Worm (Caenorhabditis elegans) whole organism, L1 larva: Measurements from ENCODE around the gene ZC513.3.
A peak's percentile ranks its signal among the peaks of the same experiment; 100 is the strongest.

Experiments used
- C04F5.9 ChIP-seq: sonication (generic microtip); optimal IDR thresholded peaks from 2 replicates; lab custom pipeline; 2016; ENCODE audit warnings: missing genetic modification characterization, missing compliant biosample characterization
- C34B4.2 ChIP-seq: sonication (generic microtip); optimal IDR thresholded peaks from 2 replicates; lab custom pipeline; 2017; ENCODE audit warnings: mild to moderate bottlenecking, missing genetic modification characterization, missing compliant biosample characterization
- Y116A8C.19 ChIP-seq: sonication (generic microtip); optimal IDR thresholded peaks from 2 replicates; lab custom pipeline; 2016; ENCODE audit warnings: missing compliant biosample characterization, missing genetic modification characterization, borderline replicate concordance
- alr-1 ChIP-seq: fragments of 200-800 bp; sonication (Bioruptor generic); optimal IDR thresholded peaks from 2 replicates; lab custom pipeline; 2018; ENCODE audit warnings: borderline replicate concordance, mild to moderate bottlenecking, missing genetic modification characterization, missing compliant biosample characterization
- aly-2 ChIP-seq: fragments of 150-350 bp; optimal IDR thresholded peaks from 2 replicates; lab custom pipeline; 2014; ENCODE audit warnings: missing biosample characterization, missing genetic modification characterization
- ama-1 ChIP-seq: fragments of 150-350 bp; optimal IDR thresholded peaks from 2 replicates; lab custom pipeline; 2014
- blmp-1 ChIP-seq: fragments of 150-350 bp; optimal IDR thresholded peaks from 2 replicates; lab custom pipeline; 2014; ENCODE audit warnings: missing biosample characterization, missing genetic modification characterization
- ceh-63 ChIP-seq: fragments of 200-800 bp; sonication (Bioruptor generic); optimal IDR thresholded peaks from 2 replicates; lab custom pipeline; 2018; ENCODE audit warnings: mild to moderate bottlenecking, missing genetic modification characterization, missing compliant biosample characterization
- ceh-82 ChIP-seq, 3 experiments: fragments of 150-350 bp in 1 of 3; sonication (generic microtip) in 2 of 3; optimal IDR thresholded peaks; 2 replicates each; lab custom pipeline; 2014 to 2017; ENCODE audit warnings: missing biosample characterization in 3 of 3, missing genetic modification characterization in 3 of 3
- ceh-90 ChIP-seq: sonication (generic microtip); optimal IDR thresholded peaks from 2 replicates; lab custom pipeline; 2016; ENCODE audit warnings: missing genetic modification characterization, missing compliant biosample characterization
- ces-1 ChIP-seq: fragments of 150-350 bp; optimal IDR thresholded peaks from 2 replicates; lab custom pipeline; 2014; ENCODE audit warnings: missing biosample characterization, missing genetic modification reagents, missing genetic modification characterization
- efl-1 ChIP-seq, 4 experiments: fragments of 150-350 bp; optimal IDR thresholded peaks in 3 of 4; peaks in 1 of 4; 1 replicate in 1 of 4; 2 replicates in 3 of 4; lab custom pipeline; 2014; ENCODE audit warnings: missing biosample characterization in 2 of 4, missing genetic modification characterization in 2 of 4, missing genetic modification reagents in 2 of 4
- efl-3 ChIP-seq: fragments of 200-800 bp; sonication (Bioruptor generic); optimal IDR thresholded peaks from 2 replicates; lab custom pipeline; 2018; ENCODE audit warnings: mild to moderate bottlenecking, missing genetic modification characterization, missing compliant biosample characterization
- egl-13 ChIP-seq: sonication (generic microtip); optimal IDR thresholded peaks from 2 replicates; lab custom pipeline; 2016; ENCODE audit warnings: missing genotype, missing genetic modification reagents, missing genetic modification characterization, missing compliant biosample characterization
- elt-3 ChIP-seq, 6 experiments: fragments of 150-350 bp in 1 of 6; sonication (generic microtip); optimal IDR thresholded peaks; 2 replicates each; lab custom pipeline; 2017 to 2018; ENCODE audit warnings: missing biosample characterization in 6 of 6, missing genetic modification characterization in 6 of 6, inconsistent platforms in 1 of 6
- ets-5 ChIP-seq: fragments of 200-800 bp; sonication (Bioruptor generic); IDR thresholded peaks from 2 replicates; pipeline ENCODE4 v1.3.6; 2022; ENCODE audit warnings: missing genetic modification characterization, missing compliant biosample characterization
- fkh-10 ChIP-seq: sonication (generic microtip); optimal IDR thresholded peaks from 2 replicates; lab custom pipeline; 2017; ENCODE audit warnings: missing biosample characterization, missing genetic modification reagents, missing genetic modification characterization
- fkh-4 ChIP-seq: sonication (generic microtip); optimal IDR thresholded peaks from 2 replicates; lab custom pipeline; 2016; ENCODE audit warnings: missing compliant biosample characterization, missing genetic modification characterization, borderline replicate concordance
- fkh-8 ChIP-seq: sonication (generic microtip); optimal IDR thresholded peaks from 2 replicates; lab custom pipeline; 2016; ENCODE audit warnings: mild to moderate bottlenecking, missing genetic modification characterization, missing compliant biosample characterization
- hlh-4 ChIP-seq: sonication (generic microtip); optimal IDR thresholded peaks from 2 replicates; lab custom pipeline; 2016; ENCODE audit warnings: mild to moderate bottlenecking, missing genetic modification characterization, missing compliant biosample characterization
- isw-1 ChIP-seq: fragments of 200-800 bp; sonication (Bioruptor generic); IDR thresholded peaks from 2 replicates; pipeline ENCODE4 v1.3.6; 2022; ENCODE audit warnings: missing genetic modification characterization, missing compliant biosample characterization
- lin-13 ChIP-seq: fragments of 150-350 bp; optimal IDR thresholded peaks from 2 replicates; lab custom pipeline; 2014; ENCODE audit warnings: missing biosample characterization, missing genetic modification reagents, missing genetic modification characterization
- lin-15B ChIP-seq: fragments of 150-350 bp; sonication (generic microtip); optimal IDR thresholded peaks from 3 replicates; lab custom pipeline; 2014; ENCODE audit warnings: missing biosample characterization, missing genetic modification characterization
- lin-35 ChIP-seq, 2 experiments: fragments of 150-350 bp; optimal IDR thresholded peaks; 2 replicates each; lab custom pipeline; 2014; ENCODE audit warnings: missing biosample characterization in 2 of 2, missing genetic modification characterization in 2 of 2, missing genetic modification reagents in 2 of 2
- lin-39 ChIP-seq: fragments of 150-350 bp; optimal IDR thresholded peaks from 2 replicates; lab custom pipeline; 2014; ENCODE audit warnings: missing biosample characterization, missing genetic modification reagents, missing genetic modification characterization
- lsy-2 ChIP-seq, 2 experiments: fragments of 150-350 bp; optimal IDR thresholded peaks; 2 replicates each; lab custom pipeline; 2014; ENCODE audit warnings: missing biosample characterization in 2 of 2, missing genetic modification characterization in 2 of 2
- mdl-1 ChIP-seq, 2 experiments: fragments of 150-350 bp; optimal IDR thresholded peaks; 2 replicates each; lab custom pipeline; 2014 to 2017; ENCODE audit warnings: missing biosample characterization in 2 of 2, missing genetic modification characterization in 2 of 2, inconsistent platforms in 1 of 2
- mep-1 ChIP-seq: fragments of 150-350 bp; optimal IDR thresholded peaks from 2 replicates; lab custom pipeline; 2014; ENCODE audit warnings: missing biosample characterization, missing genetic modification characterization
- nhr-11 ChIP-seq: fragments of 150-350 bp; optimal IDR thresholded peaks from 2 replicates; lab custom pipeline; 2014; ENCODE audit warnings: missing biosample characterization, missing genetic modification characterization
- nhr-19 ChIP-seq: fragments of 200-800 bp; sonication (Bioruptor generic); conservative IDR thresholded peaks from 2 replicates; pipeline ENCODE4 v1.3.6; 2022; ENCODE audit warnings: missing genetic modification characterization, missing compliant biosample characterization
- nhr-20 ChIP-seq: sonication (generic microtip); optimal IDR thresholded peaks from 2 replicates; lab custom pipeline; 2016; ENCODE audit warnings: mild to moderate bottlenecking, missing genetic modification characterization, missing compliant biosample characterization
- nhr-237 ChIP-seq: fragments of 150-350 bp; optimal IDR thresholded peaks from 2 replicates; lab custom pipeline; 2014; ENCODE audit warnings: missing biosample characterization, missing genetic modification characterization
- nhr-47 ChIP-seq: sonication (generic microtip); optimal IDR thresholded peaks from 2 replicates; lab custom pipeline; 2016; ENCODE audit warnings: mild to moderate bottlenecking, missing genetic modification characterization, moderate library complexity, missing compliant biosample characterization
- nhr-71 ChIP-seq: sonication (generic microtip); optimal IDR thresholded peaks from 2 replicates; lab custom pipeline; 2016; ENCODE audit warnings: mild to moderate bottlenecking, missing genetic modification characterization, moderate library complexity, missing compliant biosample characterization
- nhr-84 ChIP-seq: sonication (generic microtip); optimal IDR thresholded peaks from 2 replicates; lab custom pipeline; 2017; ENCODE audit warnings: missing biosample characterization, missing genetic modification characterization
- nhr-85 ChIP-seq: sonication (generic microtip); peaks from one replicate; lab custom pipeline; 2016; ENCODE audit warnings: missing genetic modification characterization, inconsistent platforms, missing compliant biosample characterization
- nhr-90 ChIP-seq: sonication (generic microtip); optimal IDR thresholded peaks from 2 replicates; lab custom pipeline; 2016; ENCODE audit warnings: mild to moderate bottlenecking, missing genetic modification characterization, missing compliant biosample characterization; ENCODE audit not compliant: poor library complexity
- pax-3 ChIP-seq: fragments of 200-800 bp; sonication (Bioruptor generic); optimal IDR thresholded peaks from 2 replicates; lab custom pipeline; 2018; ENCODE audit warnings: mild to moderate bottlenecking, missing genetic modification characterization, moderate library complexity, missing compliant biosample characterization
- pqm-1 ChIP-seq: sonication (generic microtip); optimal IDR thresholded peaks from 3 replicates; lab custom pipeline; 2017; ENCODE audit warnings: missing biosample characterization, missing genetic modification characterization
- rnt-1 ChIP-seq: sonication (generic microtip); optimal IDR thresholded peaks from 2 replicates; lab custom pipeline; 2016; ENCODE audit warnings: mild to moderate bottlenecking, missing genetic modification characterization, moderate library complexity, missing compliant biosample characterization
- skn-1 ChIP-seq: fragments of 150-350 bp; optimal IDR thresholded peaks from 2 replicates; lab custom pipeline; 2014; ENCODE audit warnings: missing biosample characterization, missing genetic modification characterization
- snpc-4 ChIP-seq: fragments of 150-350 bp; optimal IDR thresholded peaks from 2 replicates; lab custom pipeline; 2014; ENCODE audit warnings: missing biosample characterization, missing genetic modification characterization
- snu-23 ChIP-seq: sonication (generic microtip); optimal IDR thresholded peaks from 2 replicates; lab custom pipeline; 2016; ENCODE audit warnings: missing genetic modification characterization, missing compliant biosample characterization
- sup-37 ChIP-seq: fragments of 200-800 bp; sonication (Bioruptor generic); optimal IDR thresholded peaks from 2 replicates; lab custom pipeline; 2018; ENCODE audit warnings: mild to moderate bottlenecking, missing genetic modification characterization, missing compliant biosample characterization
- swsn-7 ChIP-seq: sonication (generic microtip); optimal IDR thresholded peaks from 2 replicates; lab custom pipeline; 2016; ENCODE audit warnings: missing genetic modification characterization, missing compliant biosample characterization
- tbx-2 ChIP-seq: sonication (generic microtip); optimal IDR thresholded peaks from 2 replicates; lab custom pipeline; 2016; ENCODE audit warnings: missing genetic modification characterization, missing compliant biosample characterization
- tlp-1 ChIP-seq: fragments of 150-350 bp; optimal IDR thresholded peaks from 2 replicates; lab custom pipeline; 2014; ENCODE audit warnings: missing biosample characterization, missing genetic modification characterization
- unc-130 ChIP-seq: fragments of 150-350 bp; optimal IDR thresholded peaks from 2 replicates; lab custom pipeline; 2017; ENCODE audit warnings: missing biosample characterization, missing genetic modification characterization, inconsistent platforms
- unc-62 ChIP-seq: fragments of 150-350 bp; optimal IDR thresholded peaks from 2 replicates; lab custom pipeline; 2014; ENCODE audit warnings: missing biosample characterization, missing genetic modification reagents, missing genetic modification characterization
- vab-15 ChIP-seq: sonication (generic microtip); optimal IDR thresholded peaks from 2 replicates; lab custom pipeline; 2017; ENCODE audit warnings: missing genotype, mild to moderate bottlenecking, missing genetic modification characterization, missing compliant biosample characterization
- xbp-1 ChIP-seq: sonication (generic microtip); optimal IDR thresholded peaks from 2 replicates; lab custom pipeline; 2016; ENCODE audit warnings: missing genetic modification characterization, missing compliant biosample characterization
- zag-1 ChIP-seq: fragments of 150-350 bp; optimal IDR thresholded peaks from 2 replicates; lab custom pipeline; 2014; ENCODE audit warnings: missing biosample characterization, missing genetic modification characterization
- zip-4 ChIP-seq: fragments of 200-800 bp; sonication (Bioruptor generic); optimal IDR thresholded peaks from 2 replicates; lab custom pipeline; 2018; ENCODE audit warnings: mild to moderate bottlenecking, missing genetic modification characterization, moderate library complexity, missing compliant biosample characterization
- ztf-4 ChIP-seq: fragments of 150-350 bp; optimal IDR thresholded peaks from 2 replicates; lab custom pipeline; 2014; ENCODE audit warnings: missing biosample characterization, missing genetic modification characterization

ZC513.3 gene

DNA sequence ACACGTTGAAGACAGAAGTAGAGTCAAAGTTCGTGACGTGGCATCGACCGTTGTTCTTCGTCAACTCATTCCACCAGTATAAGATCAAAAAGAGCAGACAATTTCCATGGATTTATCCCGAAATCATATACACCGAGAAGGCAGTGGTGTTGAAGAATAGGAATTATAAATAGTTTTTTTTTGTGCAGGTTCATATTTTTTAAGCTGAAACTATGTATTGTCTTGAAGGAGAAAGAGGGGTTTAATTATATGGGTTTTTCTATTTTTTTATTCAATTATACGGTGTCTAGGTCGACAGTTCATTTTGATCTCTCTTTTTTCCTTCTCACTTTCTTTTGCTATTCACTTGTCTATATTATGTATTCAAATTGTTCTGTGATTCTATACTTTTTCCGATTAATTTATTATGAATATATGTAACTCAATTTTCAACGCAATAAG lies 7.7 kb upstream of the ZC513.3 start:
- peak; percentile 48 for TF ChIP-seq nhr-20 (tag; lab: Kevin White, UChicago)
- no peak for TF ChIP-seq C34B4.2 (tag; lab: Kevin White, UChicago)
- TF ChIP-seq fkh-8 (tag; lab: Kevin White, UChicago): no peak
- TF ChIP-seq fkh-4 (tag; lab: Kevin White, UChicago): no peak
- no peak for TF ChIP-seq fkh-10
- TF ChIP-seq sup-37 (GFP tag; lab: Kevin White, UChicago): no peak
- TF ChIP-seq nhr-90 (tag; lab: Kevin White, UChicago): peak; percentile 66
- TF ChIP-seq lin-13: no peak
- no peak for TF ChIP-seq ama-1 (lab: Kevin White, UChicago)
- TF ChIP-seq ceh-90 (tag; lab: Kevin White, UChicago): no peak
- TF ChIP-seq alr-1 (tag; lab: Kevin White, UChicago): no peak
- TF ChIP-seq efl-3 (GFP tag; lab: Kevin White, UChicago): no peak
- no peak for TF ChIP-seq hlh-4 (tag; lab: Kevin White, UChicago)
- peak; percentile 46 for TF ChIP-seq snu-23 (GFP tag; lab: Kevin White, UChicago)
- no peak for TF ChIP-seq Y116A8C.19 (tag; lab: Kevin White, UChicago)
- peak; percentile 77 for TF ChIP-seq nhr-85 (tag; lab: Kevin White, UChicago)
- no peak for TF ChIP-seq nhr-11
- TF ChIP-seq tlp-1 (tag; lab: Kevin White, UChicago): no peak
- no peak for TF ChIP-seq vab-15
- no peak for TF ChIP-seq snpc-4 (tag; lab: Kevin White, UChicago)
- TF ChIP-seq swsn-7 (tag; lab: Kevin White, UChicago): peak; percentile 13
- TF ChIP-seq xbp-1: no peak
- no peak for TF ChIP-seq unc-130 (tag; lab: Kevin White, UChicago)
- no peak for TF ChIP-seq isw-1 (GFP tag; lab: Robert Waterston, UW)
- no peak for TF ChIP-seq zip-4 (GFP tag; lab: Kevin White, UChicago)
- TF ChIP-seq ztf-4 (tag; lab: Kevin White, UChicago): peak; percentile 72
- TF ChIP-seq ces-1 (GFP tag; lab: Kevin White, UChicago): no peak
- TF ChIP-seq rnt-1: no peak
- TF ChIP-seq pqm-1 (tag; lab: Kevin White, UChicago): no peak
- TF ChIP-seq nhr-47 (tag; lab: Kevin White, UChicago): peak; percentile 28
- TF ChIP-seq aly-2 (tag; lab: Kevin White, UChicago): no peak
- TF ChIP-seq mdl-1 (tag; optimal IDR thresholded peaks at IDR 0.05; lab: Kevin White, UChicago): no peak
- no peak for TF ChIP-seq pax-3 (tag; lab: Kevin White, UChicago)
- no peak for TF ChIP-seq ceh-63 (GFP tag; lab: Kevin White, UChicago)
- no peak for TF ChIP-seq ets-5 (GFP tag; lab: Robert Waterston, UW)
- TF ChIP-seq lin-39 (tag; lab: Kevin White, UChicago): no peak
- TF ChIP-seq C04F5.9: no peak
- TF ChIP-seq lsy-2 (tag; optimal IDR thresholded peaks at IDR 0.05; lab: Kevin White, UChicago): peak; percentile 30 to 32
- peak in 1 of 2 experiments; percentile 26 for TF ChIP-seq lin-35 (GFP tag; optimal IDR thresholded peaks at IDR 0.05; lab: Kevin White, UChicago)
- TF ChIP-seq elt-3 (tag; optimal IDR thresholded peaks at IDR 0.05; lab: Kevin White, UChicago): peak in 2 of 6 experiments; percentile 42 to 73
- TF ChIP-seq skn-1 (tag; lab: Kevin White, UChicago): no peak
- no peak for TF ChIP-seq lin-15B
- TF ChIP-seq mep-1 (tag; lab: Kevin White, UChicago): peak; percentile 40
- TF ChIP-seq nhr-84 (tag; lab: Kevin White, UChicago): no peak
- TF ChIP-seq nhr-71 (tag; lab: Kevin White, UChicago): peak; percentile 57
- TF ChIP-seq blmp-1 (tag; lab: Kevin White, UChicago): peak; percentile 27
- peak; percentile 13 for TF ChIP-seq nhr-19 (GFP tag; lab: Robert Waterston, UW)
- TF ChIP-seq nhr-237 (tag; lab: Kevin White, UChicago): no peak
- no peak for TF ChIP-seq tbx-2 (tag; lab: Kevin White, UChicago)
- no peak for TF ChIP-seq ceh-82 (tag; optimal IDR thresholded peaks at IDR 0.05; lab: Kevin White, UChicago)
- no peak for TF ChIP-seq efl-1 (optimal IDR thresholded peaks at IDR 0.05; lab: Kevin White, UChicago)
- no peak for TF ChIP-seq efl-1 (GFP tag; optimal IDR thresholded peaks at IDR 0.05 in 1 of 2; lab: Kevin White, UChicago)
- TF ChIP-seq egl-13 (tag; lab: Kevin White, UChicago): no peak
- TF ChIP-seq zag-1 (tag; lab: Kevin White, UChicago): no peak
- TF ChIP-seq unc-62: no peak
